Worm (Caenorhabditis elegans): ENCODE data around the gene F47G3.4.

DNA sequence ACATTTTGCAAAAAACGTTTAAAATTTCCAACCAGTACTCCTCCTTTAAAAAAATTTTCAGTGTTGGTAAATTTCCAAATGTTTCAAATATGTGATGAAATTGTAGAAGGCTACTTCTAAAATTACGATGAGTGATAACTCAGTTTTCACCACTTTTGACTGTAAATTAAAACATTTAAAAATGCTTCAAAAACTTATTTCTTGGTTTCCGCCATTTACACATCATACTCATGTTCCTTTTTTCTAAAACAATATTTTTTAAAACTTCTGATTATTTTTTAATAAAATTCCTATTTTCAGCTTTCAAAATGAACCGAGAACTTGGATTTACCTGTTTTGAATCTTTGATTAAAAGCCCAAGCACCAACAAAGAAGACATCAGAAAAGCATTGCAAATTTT, 22.3 kb downstream of the F47G3.4 start, which contains the start of gene C43H6.4:
- TF ChIP-seq klf-2 (GFP tag; conservative IDR thresholded peaks at IDR 0.05), result no peak
- TF ChIP-seq tab-1 (GFP tag; IDR thresholded peaks at IDR 0.05), result no peak
- TF ChIP-seq med-1 (GFP tag; optimal IDR thresholded peaks at IDR 0.05; ENCODE audit: insufficient read depth), result no peak
- no peak for TF ChIP-seq cog-1 (tag; optimal IDR thresholded peaks at IDR 0.05)
- TF ChIP-seq flt-1 (GFP tag; IDR thresholded peaks at IDR 0.05), result no peak
- no peak for TF ChIP-seq ztf-29 (GFP tag; IDR thresholded peaks at IDR 0.05)
- no peak for TF ChIP-seq T22C8.4 (GFP tag; IDR thresholded peaks at IDR 0.05)
- TF ChIP-seq ztf-23 (GFP tag; IDR thresholded peaks at IDR 0.05), result no peak

Measured in whole organism, midembryonic.